Fruit fly (Drosophila melanogaster) S2 (cell line): ENCODE results near the gene Usp16-45.

Source experiments
- CG8478 ChIP-seq: fragments of >200 bp; optimal IDR thresholded peaks from 2 replicates; lab custom pipeline; 2018
- CTCF ChIP-seq, 2 experiments: fragments of >200 bp; optimal IDR thresholded peaks; 2 replicates each; lab custom pipeline; 2018

DNA sequence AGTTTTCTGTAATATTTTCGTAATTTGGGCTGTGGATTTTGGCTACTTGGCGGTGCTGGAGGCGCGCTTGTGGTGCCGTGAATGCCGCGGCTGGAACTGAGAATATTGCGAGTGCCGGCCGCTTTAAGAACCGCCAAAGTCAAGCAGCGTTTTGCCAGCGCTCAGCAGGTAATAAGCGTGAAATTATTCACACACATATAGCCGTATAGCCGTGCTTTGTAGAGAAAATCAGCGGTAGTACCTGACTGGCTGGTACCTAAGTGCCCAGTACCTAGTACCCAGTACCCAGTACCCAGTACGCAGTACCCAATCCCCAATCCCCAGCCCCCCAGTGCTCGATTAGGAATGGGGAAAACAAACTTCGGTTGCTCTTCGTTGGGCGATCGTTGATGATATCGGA is 10.6 kb upstream of the Usp16-45 start, which contains the start of gene NAAT1:
- TF ChIP-seq CG8478 (lab: Kevin White, UChicago) (no peak), CTCF (optimal IDR thresholded peaks at IDR 0.05; lab: Kevin White, UChicago) (no peak)
